In the genomic region with DNA sequence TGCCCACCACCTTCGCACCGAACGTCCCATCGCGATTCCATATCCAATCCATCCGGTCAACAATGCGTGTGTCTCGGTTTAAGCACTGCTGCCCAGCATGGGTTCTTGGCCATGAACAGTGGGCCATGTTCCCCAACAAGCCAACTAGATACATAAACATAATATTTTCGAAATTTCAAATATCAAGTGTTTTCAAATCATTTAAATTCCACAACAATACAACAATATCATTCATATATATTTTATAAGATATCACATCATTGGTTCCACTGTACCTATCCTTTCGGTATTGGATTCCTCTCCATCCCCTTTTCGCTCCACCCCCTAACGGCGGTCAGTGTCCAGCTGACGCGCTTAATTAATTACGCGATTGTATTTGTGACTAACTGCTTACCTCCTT, we compare ENCODE assay signal across 3 fruit fly cellular contexts.
TF ChIP-seq lines count a peak whose summit lies in the region.

No protein-coding gene starts in this region.

TF ChIP-seq in whole organism, embryonic, 481 proteins besides CTCF, POLR2A, EP300 and RAD21 (continued from another document and continues in another):
- TF ChIP-seq Dp (GFP tag; optimal IDR thresholded peaks at IDR 0.05; lab: Kevin White, UChicago), result no peak
- no peak for TF ChIP-seq HLH4C (GFP tag; IDR thresholded peaks at IDR 0.05; lab: Robert Waterston, UW; ENCODE audit: partially characterized antibody)
- peak; percentile 3 for TF ChIP-seq Hmr (GFP tag; optimal IDR thresholded peaks at IDR 0.05; lab: Kevin White, UChicago)
- TF ChIP-seq sug (tag; optimal IDR thresholded peaks at IDR 0.05; lab: Kevin White, UChicago), result no peak
- peak; percentile 17 for TF ChIP-seq Xbp1 (GFP tag; optimal IDR thresholded peaks at IDR 0.05; lab: Kevin White, UChicago)
- no peak for TF ChIP-seq nau (GFP tag; optimal IDR thresholded peaks at IDR 0.05; lab: Kevin White, UChicago)
- TF ChIP-seq CG18011 (GFP tag; optimal IDR thresholded peaks at IDR 0.05; lab: Kevin White, UChicago), result no peak
- no peak for TF ChIP-seq CG10543 (GFP tag; optimal IDR thresholded peaks at IDR 0.05; lab: Kevin White, UChicago)
- TF ChIP-seq CG6854 (GFP tag; optimal IDR thresholded peaks at IDR 0.05; lab: Kevin White, UChicago), result no peak
- peak; percentile 58 for TF ChIP-seq E2f1 (GFP tag; IDR thresholded peaks at IDR 0.05; lab: Robert Waterston, UW)
- TF ChIP-seq so (GFP tag; IDR thresholded peaks at IDR 0.05; lab: Robert Waterston, UW), result no peak
- no peak for TF ChIP-seq Drgx (GFP tag; IDR thresholded peaks at IDR 0.05; lab: Robert Waterston, UW)
- TF ChIP-seq Pdp1 (GFP tag; optimal IDR thresholded peaks at IDR 0.05; lab: Kevin White, UChicago), result no peak
- TF ChIP-seq CG7786 (GFP tag; optimal IDR thresholded peaks at IDR 0.05; lab: Kevin White, UChicago), result no peak
- TF ChIP-seq CG11398 (GFP tag; optimal IDR thresholded peaks at IDR 0.05; lab: Kevin White, UChicago), result no peak
- no peak for TF ChIP-seq CG2199 (GFP tag; IDR thresholded peaks at IDR 0.05; lab: Robert Waterston, UW)
- TF ChIP-seq amos (GFP tag; IDR thresholded peaks at IDR 0.05; lab: Robert Waterston, UW; ENCODE audit: partially characterized antibody), result no peak
- TF ChIP-seq trh (GFP tag; optimal IDR thresholded peaks at IDR 0.05; lab: Kevin White, UChicago), result no peak
- TF ChIP-seq gt (GFP tag; IDR thresholded peaks at IDR 0.05; lab: Robert Waterston, UW), result no peak
- TF ChIP-seq CG30403 (GFP tag; optimal IDR thresholded peaks at IDR 0.05; lab: Kevin White, UChicago), result peak; percentile 3
- no peak for TF ChIP-seq toy (GFP tag; IDR thresholded peaks at IDR 0.05; lab: Robert Waterston, UW)
- peak; percentile 23 for TF ChIP-seq CG2712 (tag; optimal IDR thresholded peaks at IDR 0.05; lab: Kevin White, UChicago)
- no peak for TF ChIP-seq run (tag; optimal IDR thresholded peaks at IDR 0.05; lab: Kevin White, UChicago)
- no peak for TF ChIP-seq CG34376 (GFP tag; optimal IDR thresholded peaks at IDR 0.05; lab: Kevin White, UChicago)
- TF ChIP-seq corto (GFP tag; optimal IDR thresholded peaks at IDR 0.05; lab: Kevin White, UChicago), result peak; percentile 61
- TF ChIP-seq CG9817 (tag; optimal IDR thresholded peaks at IDR 0.05; lab: Kevin White, UChicago), result no peak
- no peak for TF ChIP-seq NFAT (GFP tag; IDR thresholded peaks at IDR 0.05; lab: Robert Waterston, UW)
- no peak for TF ChIP-seq br (optimal IDR thresholded peaks at IDR 0.05; lab: Kevin White, UChicago)
- no peak for TF ChIP-seq pho (GFP tag; optimal IDR thresholded peaks at IDR 0.05; lab: Kevin White, UChicago)
- TF ChIP-seq zfh2 (GFP tag; optimal IDR thresholded peaks at IDR 0.05; lab: Kevin White, UChicago), result no peak
- peak; percentile 28 for TF ChIP-seq Sox102F (GFP tag; optimal IDR thresholded peaks at IDR 0.05; lab: Kevin White, UChicago)
- peak; percentile 17 for TF ChIP-seq CG17359 (tag; optimal IDR thresholded peaks at IDR 0.05; lab: Kevin White, UChicago)
- no peak for TF ChIP-seq ap (GFP tag; IDR thresholded peaks at IDR 0.05; lab: Robert Waterston, UW)
- TF ChIP-seq Doc3 (GFP tag; IDR thresholded peaks at IDR 0.05; lab: Robert Waterston, UW; ENCODE audit: partially characterized antibody), result no peak
- no peak for TF ChIP-seq CG31365 (tag; optimal IDR thresholded peaks at IDR 0.05; lab: Kevin White, UChicago)
- TF ChIP-seq CG2116 (GFP tag; optimal IDR thresholded peaks at IDR 0.05; lab: Kevin White, UChicago), result no peak
- TF ChIP-seq dmrt99B (tag; optimal IDR thresholded peaks at IDR 0.05; lab: Kevin White, UChicago), result peak; percentile 34
- TF ChIP-seq sd (tag; optimal IDR thresholded peaks at IDR 0.05; lab: Kevin White, UChicago), result no peak
- TF ChIP-seq CG10565 (GFP tag; optimal IDR thresholded peaks at IDR 0.05; lab: Kevin White, UChicago), result no peak
- TF ChIP-seq nom (GFP tag; optimal IDR thresholded peaks at IDR 0.05; lab: Kevin White, UChicago), result no peak
- no peak for TF ChIP-seq gro (GFP tag; optimal IDR thresholded peaks at IDR 0.05; lab: Kevin White, UChicago)
- peak; percentile 36; the same call in 1 of the 2 replicates for TF ChIP-seq CG4404 (GFP tag; IDR thresholded peaks at IDR 0.05; lab: Robert Waterston, UW)
- TF ChIP-seq repo (GFP tag; optimal IDR thresholded peaks at IDR 0.05; lab: Kevin White, UChicago), result no peak
- no peak for TF ChIP-seq kay (GFP tag; optimal IDR thresholded peaks at IDR 0.05; lab: Kevin White, UChicago)

TF ChIP-seq in whole organism, prepupa, 60 proteins besides CTCF, POLR2A, EP300 and RAD21 (continued from another document):
- TF ChIP-seq CG34406 (GFP tag; optimal IDR thresholded peaks at IDR 0.05; lab: Kevin White, UChicago) (peak; percentile 70), salr (GFP tag; optimal IDR thresholded peaks at IDR 0.05; lab: Kevin White, UChicago) (peak; percentile 9 to 12), Ets96B (tag; optimal IDR thresholded peaks at IDR 0.05; lab: Kevin White, UChicago) (peak; percentile 50), Hr4 (GFP tag; optimal IDR thresholded peaks at IDR 0.05; lab: Kevin White, UChicago) (no peak), OdsH (GFP tag; optimal IDR thresholded peaks at IDR 0.05; lab: Kevin White, UChicago) (peak; percentile 54), vri (GFP tag; optimal IDR thresholded peaks at IDR 0.05; lab: Kevin White, UChicago) (peak; percentile 64), Sox14 (GFP tag; optimal IDR thresholded peaks at IDR 0.05; lab: Kevin White, UChicago) (peak; percentile 65), CG1621 (tag; optimal IDR thresholded peaks at IDR 0.05; lab: Kevin White, UChicago) (peak; percentile 30), CG6792 (GFP tag; optimal IDR thresholded peaks at IDR 0.05; lab: Kevin White, UChicago) (peak; percentile 73), CG9139 (GFP tag; optimal IDR thresholded peaks at IDR 0.05; lab: Kevin White, UChicago) (peak; percentile 6), spab (GFP tag; optimal IDR thresholded peaks at IDR 0.05; lab: Kevin White, UChicago) (peak; percentile 37), CG7368 (GFP tag; optimal IDR thresholded peaks at IDR 0.05; lab: Kevin White, UChicago) (no peak), CG3032 (tag; optimal IDR thresholded peaks at IDR 0.05; lab: Kevin White, UChicago) (peak; percentile 43), Hr39 (GFP tag; optimal IDR thresholded peaks at IDR 0.05; lab: Kevin White, UChicago) (peak; percentile 79), Sox102F (GFP tag; optimal IDR thresholded peaks at IDR 0.05; lab: Kevin White, UChicago) (peak; percentile 87), CG4318 (GFP tag; optimal IDR thresholded peaks at IDR 0.05; lab: Kevin White, UChicago) (no peak), acj6 (GFP tag; optimal IDR thresholded peaks at IDR 0.05; lab: Kevin White, UChicago) (peak; percentile 63), CG11902 (GFP tag; optimal IDR thresholded peaks at IDR 0.05; lab: Kevin White, UChicago) (peak; percentile 44), CG8319 (GFP tag; optimal IDR thresholded peaks at IDR 0.05; lab: Kevin White, UChicago) (peak; percentile 3), CG11294 (GFP tag; IDR thresholded peaks at IDR 0.05; lab: Robert Waterston, UW) (no peak), Sox15 (GFP tag; optimal IDR thresholded peaks at IDR 0.05; lab: Kevin White, UChicago) (peak; percentile 54), svp (GFP tag; lab: Kevin White, UChicago) (peak; percentile 92), fd59A (GFP tag; optimal IDR thresholded peaks at IDR 0.05; lab: Kevin White, UChicago) (peak; percentile 33), dsx (GFP tag; optimal IDR thresholded peaks at IDR 0.05; lab: Kevin White, UChicago; ENCODE audit: poor library complexity, severe bottlenecking) (peak; percentile 6), CG8632 (GFP tag; optimal IDR thresholded peaks at IDR 0.05; lab: Kevin White, UChicago) (peak; percentile 56), CG6163 (GFP tag; IDR thresholded peaks at IDR 0.05; lab: Robert Waterston, UW) (peak; percentile 74), CG15336 (GFP tag; IDR thresholded peaks at IDR 0.05; lab: Robert Waterston, UW) (peak; percentile 26; the same call in 1 of the 2 replicates), CG3919 (GFP tag; optimal IDR thresholded peaks at IDR 0.05; lab: Kevin White, UChicago) (peak; percentile 60), Met (GFP tag; optimal IDR thresholded peaks at IDR 0.05; lab: Kevin White, UChicago) (peak; percentile 85), Eip75B (GFP tag; optimal IDR thresholded peaks at IDR 0.05; lab: Kevin White, UChicago) (peak; percentile 61), topi (GFP tag; optimal IDR thresholded peaks at IDR 0.05; lab: Kevin White, UChicago) (peak; percentile 80), dac (GFP tag; optimal IDR thresholded peaks at IDR 0.05; lab: Kevin White, UChicago) (no peak), CG10631 (GFP tag; optimal IDR thresholded peaks at IDR 0.05; lab: Kevin White, UChicago) (peak; percentile 64), pdm3 (GFP tag; optimal IDR thresholded peaks at IDR 0.05; lab: Kevin White, UChicago) (peak; percentile 65), ss (GFP tag; optimal IDR thresholded peaks at IDR 0.05; lab: Kevin White, UChicago) (peak; percentile 14 to 22), CG16779 (tag; optimal IDR thresholded peaks at IDR 0.05; lab: Kevin White, UChicago) (no peak)

TF ChIP-seq in whole organism, wandering third instar larva, 38 proteins besides CTCF, POLR2A, EP300 and RAD21 (continued from another document):
- TF ChIP-seq tai (GFP tag; optimal IDR thresholded peaks at IDR 0.05; lab: Kevin White, UChicago) (peak; percentile 39), Mio (GFP tag; optimal IDR thresholded peaks at IDR 0.05; lab: Kevin White, UChicago) (no peak), foxo (GFP tag; optimal IDR thresholded peaks at IDR 0.05; lab: Kevin White, UChicago) (peak in 1 of 2 experiments; percentile 79), OdsH (GFP tag; optimal IDR thresholded peaks at IDR 0.05; lab: Kevin White, UChicago) (peak; percentile 71), Sp1 (GFP tag; optimal IDR thresholded peaks at IDR 0.05; lab: Kevin White, UChicago) (peak; percentile 74)
